Worm (Caenorhabditis elegans) whole organism, L3 larva: ENCODE results near the gene xpf-1.

ENCODE experiments used
- egl-27 ChIP-seq: sonication (generic microtip); optimal IDR thresholded peaks from 4 replicates; lab custom pipeline; 2017; ENCODE audit warnings: missing biosample characterization, missing genetic modification reagents, missing genetic modification characterization
- elt-3 ChIP-seq, 3 experiments: fragments of 150-350 bp in 1 of 3; sonication (generic microtip) in 2 of 3; optimal IDR thresholded peaks; 2 replicates in 2 of 3; 4 replicates in 1 of 3; lab custom pipeline; 2014 to 2017; ENCODE audit warnings: missing biosample characterization in 3 of 3, missing genetic modification characterization in 3 of 3
- fkh-10 ChIP-seq: sonication (generic microtip); optimal IDR thresholded peaks from 2 replicates; lab custom pipeline; 2017; ENCODE audit warnings: missing biosample characterization, missing genetic modification reagents, missing genetic modification characterization
- fos-1 ChIP-seq: fragments of 150-350 bp; optimal IDR thresholded peaks from 2 replicates; lab custom pipeline; 2014; ENCODE audit warnings: missing biosample characterization, missing genetic modification characterization
- jun-1 ChIP-seq: fragments of 150-350 bp; optimal IDR thresholded peaks from 2 replicates; lab custom pipeline; 2014; ENCODE audit warnings: missing biosample characterization, missing genetic modification reagents, missing genetic modification characterization
- lin-15B ChIP-seq: fragments of 150-350 bp; optimal IDR thresholded peaks from 2 replicates; lab custom pipeline; 2014; ENCODE audit warnings: missing biosample characterization, missing genetic modification characterization
- nhr-25 ChIP-seq: sonication (generic microtip); optimal IDR thresholded peaks from 2 replicates; lab custom pipeline; 2017; ENCODE audit warnings: missing biosample characterization, missing genetic modification characterization
- nhr-76 ChIP-seq: fragments of 150-350 bp; sonication (generic microtip); optimal IDR thresholded peaks from 5 replicates; lab custom pipeline; 2014; ENCODE audit warnings: missing biosample characterization, missing genetic modification characterization
- skn-1 ChIP-seq: fragments of 150-350 bp; optimal IDR thresholded peaks from 2 replicates; lab custom pipeline; 2014; ENCODE audit warnings: missing biosample characterization, missing genetic modification characterization
- tbx-2 ChIP-seq: sonication (generic microtip); optimal IDR thresholded peaks from 2 replicates; lab custom pipeline; 2016; ENCODE audit warnings: mild to moderate bottlenecking, missing genetic modification characterization, missing compliant biosample characterization
- unc-62 ChIP-seq: fragments of 150-350 bp; sonication (generic microtip); optimal IDR thresholded peaks from 4 replicates; lab custom pipeline; 2014; ENCODE audit warnings: missing biosample characterization, missing genetic modification reagents, missing genetic modification characterization
- ztf-4 ChIP-seq: fragments of 150-350 bp; optimal IDR thresholded peaks from 2 replicates; lab custom pipeline; 2014; ENCODE audit warnings: missing biosample characterization, missing genetic modification characterization

DNA sequence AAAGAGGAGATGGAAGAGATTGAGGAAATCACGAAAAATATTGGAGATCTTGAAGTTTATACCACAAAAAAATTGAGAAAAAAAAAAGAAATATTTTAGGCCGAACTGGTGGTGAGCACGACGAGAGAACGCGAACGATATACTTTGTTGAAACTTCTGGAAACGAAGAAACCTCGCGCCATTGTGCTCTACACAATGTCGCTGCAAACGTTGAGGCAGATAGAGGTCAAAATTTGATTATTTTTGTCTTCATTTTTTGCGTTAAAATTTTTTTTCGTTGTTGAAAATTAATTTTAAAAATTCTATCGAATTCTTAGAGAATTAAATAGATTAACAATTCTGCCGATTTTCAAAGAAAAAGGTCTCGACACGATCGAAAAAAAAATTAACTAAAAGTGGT lies 4.7 kb downstream of the xpf-1 start:
- TF ChIP-seq nhr-25 (tag; lab: Kevin White, UChicago) (no peak), fos-1 (tag; lab: Kevin White, UChicago) (no peak), tbx-2 (tag; lab: Kevin White, UChicago) (no peak), ztf-4 (tag; lab: Kevin White, UChicago) (no peak), elt-3 (tag; optimal IDR thresholded peaks at IDR 0.05; lab: Kevin White, UChicago) (no peak), fkh-10 (GFP tag; lab: Kevin White, UChicago) (no peak), lin-15B (no peak), jun-1 (tag; lab: Kevin White, UChicago) (no peak), nhr-76 (tag; lab: Kevin White, UChicago) (no peak), unc-62 (GFP tag; lab: Kevin White, UChicago) (no peak), skn-1 (tag; lab: Kevin White, UChicago) (no peak), egl-27 (no peak)
